Worm (Caenorhabditis elegans) whole organism, L3 larva: Measurements from ENCODE around the gene tbc-14.

Source experiments
- ZK546.5 ChIP-seq: sonication (generic microtip); optimal IDR thresholded peaks from 2 replicates; lab custom pipeline; 2017; ENCODE audit warnings: missing biosample characterization, missing genetic modification characterization
- ama-1 ChIP-seq: fragments of 150-350 bp; optimal IDR thresholded peaks from 2 replicates; lab custom pipeline; 2018
- ceh-28 ChIP-seq: fragments of 150-350 bp; optimal IDR thresholded peaks from 2 replicates; lab custom pipeline; 2014; ENCODE audit warnings: missing biosample characterization, missing genetic modification reagents, missing genetic modification characterization
- ceh-82 ChIP-seq: fragments of 150-350 bp; optimal IDR thresholded peaks from 2 replicates; lab custom pipeline; 2014; ENCODE audit warnings: missing biosample characterization, missing genetic modification characterization
- daf-12 ChIP-seq: fragments of 150-350 bp; optimal IDR thresholded peaks from 2 replicates; lab custom pipeline; 2014; ENCODE audit warnings: missing biosample characterization, missing genetic modification reagents, missing genetic modification characterization
- egl-27 ChIP-seq: sonication (generic microtip); optimal IDR thresholded peaks from 4 replicates; lab custom pipeline; 2017; ENCODE audit warnings: missing biosample characterization, missing genetic modification reagents, missing genetic modification characterization
- mdl-1 ChIP-seq: fragments of 150-350 bp; optimal IDR thresholded peaks from 2 replicates; lab custom pipeline; 2014; ENCODE audit warnings: missing biosample characterization, missing genetic modification characterization
- nhr-28 ChIP-seq: fragments of 150-350 bp; optimal IDR thresholded peaks from 2 replicates; lab custom pipeline; 2014; ENCODE audit warnings: missing biosample characterization, missing genetic modification characterization
- pha-4 ChIP-seq: fragments of 150-350 bp; optimal IDR thresholded peaks from 2 replicates; lab custom pipeline; 2014; ENCODE audit warnings: missing biosample characterization, missing genetic modification reagents, missing genetic modification characterization
- pqm-1 ChIP-seq: fragments of 150-350 bp; optimal IDR thresholded peaks from 2 replicates; lab custom pipeline; 2017; ENCODE audit warnings: missing biosample characterization, missing genetic modification characterization, inconsistent platforms
- zag-1 ChIP-seq: fragments of 150-350 bp; optimal IDR thresholded peaks from 2 replicates; lab custom pipeline; 2014; ENCODE audit warnings: missing biosample characterization, missing genetic modification characterization
- ztf-11 ChIP-seq: fragments of 150-350 bp; optimal IDR thresholded peaks from 2 replicates; lab custom pipeline; 2014; ENCODE audit warnings: missing biosample characterization, missing genetic modification characterization
- ztf-4 ChIP-seq: fragments of 150-350 bp; optimal IDR thresholded peaks from 2 replicates; lab custom pipeline; 2014; ENCODE audit warnings: missing biosample characterization, missing genetic modification characterization

ce11 chrII:13489896-13490295 is 42.5 kb upstream of the tbc-14 start:
- TF ChIP-seq daf-12 (no peak), egl-27 (tag; lab: Kevin White, UChicago) (no peak), mdl-1 (no peak), pha-4 (tag; lab: Kevin White, UChicago) (no peak), nhr-28 (tag; lab: Kevin White, UChicago) (no peak), ztf-4 (tag; lab: Kevin White, UChicago) (no peak), ztf-11 (no peak), ama-1 (lab: Kevin White, UChicago) (no peak), ZK546.5 (tag; lab: Kevin White, UChicago) (no peak), pqm-1 (tag; lab: Kevin White, UChicago) (no peak), zag-1 (tag; lab: Kevin White, UChicago) (no peak), ceh-82 (tag; lab: Kevin White, UChicago) (no peak), ceh-28 (no peak)
